Worm (Caenorhabditis elegans) whole organism, L4 larva: Measurements from ENCODE around the gene far-8.

Experiments
- ceh-82 ChIP-seq: sonication (generic microtip); optimal IDR thresholded peaks from 2 replicates; lab custom pipeline; 2017; ENCODE audit warnings: missing biosample characterization, missing genetic modification characterization
- egl-43 ChIP-seq: fragments of 200-800 bp; sonication (Bioruptor generic); IDR thresholded peaks from 2 replicates; pipeline ENCODE4 v1.3.6; 2022; ENCODE audit warnings: missing genetic modification reagents, missing genetic modification characterization, missing compliant biosample characterization
- fkh-10 ChIP-seq: fragments of 150-350 bp; optimal IDR thresholded peaks from 2 replicates; lab custom pipeline; 2014; ENCODE audit warnings: missing biosample characterization, missing genetic modification reagents, missing genetic modification characterization
- nhr-11 ChIP-seq: fragments of 150-350 bp; optimal IDR thresholded peaks from 2 replicates; lab custom pipeline; 2014; ENCODE audit warnings: missing biosample characterization, missing genetic modification characterization
- nhr-77 ChIP-seq: fragments of 150-350 bp; optimal IDR thresholded peaks from 2 replicates; lab custom pipeline; 2014; ENCODE audit warnings: missing biosample characterization, missing genetic modification characterization
- pha-4 ChIP-seq, 2 experiments: fragments of 150-350 bp in 1 of 2; fragments of 200-800 bp in 1 of 2; sonication (Bioruptor generic) in 1 of 2; IDR thresholded peaks in 1 of 2; optimal IDR thresholded peaks in 1 of 2; 2 replicates each; pipeline versions ENCODE4 v1.3.6 to Lab custom; 2014 to 2022; ENCODE audit warnings: missing genetic modification characterization in 2 of 2, missing genetic modification reagents in 2 of 2, missing biosample characterization in 1 of 2, missing compliant biosample characterization in 1 of 2
- sdz-12 ChIP-seq: fragments of 200-800 bp; sonication (Bioruptor generic); optimal IDR thresholded peaks from 2 replicates; lab custom pipeline; 2018; ENCODE audit warnings: mild to moderate bottlenecking, missing genetic modification characterization, missing compliant biosample characterization
- unc-130 ChIP-seq: sonication (generic microtip); optimal IDR thresholded peaks from 2 replicates; lab custom pipeline; 2016; ENCODE audit warnings: missing genetic modification reagents, missing genetic modification characterization, missing compliant biosample characterization
- unc-62 ChIP-seq, 3 experiments: fragments of 150-350 bp in 1 of 3; sonication (generic microtip); optimal IDR thresholded peaks in 2 of 3; peaks in 1 of 3; 1 replicate in 1 of 3; 2 replicates in 2 of 3; lab custom pipeline; 2014 to 2017; ENCODE audit warnings: missing biosample characterization in 3 of 3, missing genetic modification characterization in 3 of 3, missing genetic modification reagents in 3 of 3, missing genotype in 1 of 3
- zag-1 ChIP-seq: fragments of 150-350 bp; optimal IDR thresholded peaks from 2 replicates; lab custom pipeline; 2014; ENCODE audit warnings: missing biosample characterization, missing genetic modification characterization

- no peak for TF ChIP-seq egl-43 (GFP tag; lab: Robert Waterston, UW)
- TF ChIP-seq zag-1 (tag; lab: Kevin White, UChicago) = no peak
- no peak for TF ChIP-seq pha-4 (GFP tag; IDR thresholded peaks at IDR 0.05; lab: Robert Waterston, UW)
- no peak for TF ChIP-seq pha-4 (tag; optimal IDR thresholded peaks at IDR 0.05; lab: Kevin White, UChicago)
- no peak for TF ChIP-seq nhr-77 (tag; lab: Kevin White, UChicago)
- no peak for TF ChIP-seq nhr-11 (tag; lab: Kevin White, UChicago)
- no peak for TF ChIP-seq fkh-10 (GFP tag; lab: Kevin White, UChicago)
- no peak for TF ChIP-seq ceh-82 (tag; lab: Kevin White, UChicago)
- no peak for TF ChIP-seq sdz-12 (GFP tag; lab: Kevin White, UChicago)
- no peak for TF ChIP-seq unc-62 (GFP tag; optimal IDR thresholded peaks at IDR 0.05 in 1 of 2; lab: Kevin White, UChicago)
- TF ChIP-seq unc-62 (tag; optimal IDR thresholded peaks at IDR 0.05; lab: Kevin White, UChicago) = no peak
- TF ChIP-seq unc-130 (GFP tag; lab: Kevin White, UChicago) = no peak
These were observed 27.1 kb downstream of the far-8 start, which contains the start of gene T24C4.2 for ce11 chrIII:869869-870268.
